Fruit fly (Drosophila melanogaster) whole organism: ENCODE results near the gene CG17350.

Experiments
- CG8478 ChIP-seq: fragments of >200 bp; optimal IDR thresholded peaks from 2 replicates; lab custom pipeline; 2018; ENCODE audit warnings: inconsistent platforms
- Dll ChIP-seq: fragments of >200 bp; optimal IDR thresholded peaks from 2 replicates; lab custom pipeline; 2017
- EcR ChIP-seq, 2 experiments: fragments of >200 bp; optimal IDR thresholded peaks; 2 replicates each; lab custom pipeline; 2017; ENCODE audit warnings: missing biosample characterization in 2 of 2, missing genetic modification characterization in 2 of 2, missing genetic modification reagents in 2 of 2
- pan ChIP-seq: fragments of >200 bp; optimal IDR thresholded peaks from 2 replicates; lab custom pipeline; 2017
- psq ChIP-seq: fragments of >200 bp; optimal IDR thresholded peaks from 2 replicates; lab custom pipeline; 2017
- usp ChIP-seq: fragments of >200 bp; optimal IDR thresholded peaks from 2 replicates; lab custom pipeline; 2017; ENCODE audit warnings: missing biosample characterization, missing genetic modification characterization, mixed read lengths

CG17350 gene

DNA sequence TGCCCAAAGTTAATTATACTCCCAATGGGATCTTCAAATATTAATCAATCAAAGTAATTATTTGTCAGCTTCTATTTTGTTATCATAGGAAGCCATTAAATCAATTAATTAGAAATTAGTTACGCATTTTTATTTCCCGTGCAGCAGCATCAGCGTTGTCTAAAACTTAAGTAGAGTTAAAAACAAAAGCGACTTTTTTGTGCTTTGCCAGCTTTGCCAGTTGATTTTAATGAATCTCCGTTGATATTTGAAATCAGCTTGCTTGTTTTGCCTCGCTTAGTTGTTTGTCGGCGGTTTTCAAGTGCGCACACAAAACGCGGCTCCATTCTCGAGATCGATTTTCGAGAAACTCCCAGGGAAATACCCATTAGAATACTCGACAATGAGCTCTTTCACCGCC lies at the start of gene CG17350:
CG17350 (plus strand) TSS at position 301 of the 400 bp plus-strand sequence.
- TF ChIP-seq usp (no peak), EcR (GFP tag; optimal IDR thresholded peaks at IDR 0.05; lab: Kevin White, UChicago) (no peak), Dll (lab: Kevin White, UChicago) (no peak), psq (lab: Kevin White, UChicago) (no peak), pan (lab: Kevin White, UChicago) (no peak), CG8478 (lab: Kevin White, UChicago) (no peak)

DNA sequence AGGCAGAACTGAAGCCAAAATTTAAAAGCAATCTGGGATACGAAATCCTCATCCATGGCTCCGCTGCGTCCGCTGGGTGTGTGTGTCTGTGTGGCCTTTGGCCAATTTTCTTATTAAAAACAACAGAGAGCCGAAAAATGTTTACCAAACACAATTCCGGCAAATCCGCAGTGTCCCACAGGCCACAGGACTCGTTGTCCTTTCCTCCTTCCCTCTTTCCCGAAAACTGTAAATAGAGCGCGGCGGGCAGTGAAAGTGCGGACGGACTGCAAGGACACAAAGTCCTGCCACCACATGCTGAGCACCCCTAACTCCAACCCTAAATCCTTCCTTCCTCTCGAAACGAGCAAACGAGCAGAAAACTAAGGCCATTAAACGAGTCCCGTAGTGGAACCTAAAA lies 46.8 kb upstream of the CG17350 start:
- TF ChIP-seq usp (no peak), EcR (GFP tag; optimal IDR thresholded peaks at IDR 0.05; lab: Kevin White, UChicago) (no peak), CG8478 (lab: Kevin White, UChicago) (no peak), psq (lab: Kevin White, UChicago) (no peak), Dll (lab: Kevin White, UChicago) (no peak), pan (lab: Kevin White, UChicago) (no peak)

DNA sequence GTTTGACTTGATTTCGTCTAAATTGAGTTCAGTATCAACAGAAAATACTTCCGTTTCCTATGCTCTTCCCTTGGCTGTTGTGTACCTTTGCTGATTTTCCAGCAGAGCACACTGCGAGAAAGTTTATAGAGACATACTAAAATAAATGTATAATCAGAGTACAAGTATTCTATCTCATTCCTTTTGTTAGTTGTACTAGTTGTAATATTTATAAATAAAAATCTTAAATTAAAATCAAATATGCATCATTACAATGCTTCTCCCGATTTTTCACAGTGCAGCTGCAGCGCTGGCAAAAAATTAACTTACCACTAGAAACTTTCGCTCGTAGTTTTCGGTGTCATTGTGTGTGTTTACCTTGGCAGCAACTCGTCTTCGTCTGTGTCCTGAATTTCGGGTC lies 45.7 kb upstream of the CG17350 start:
- no peak for TF ChIP-seq pan (lab: Kevin White, UChicago)
- no peak for TF ChIP-seq psq (lab: Kevin White, UChicago)
- no peak for TF ChIP-seq CG8478 (lab: Kevin White, UChicago)
- no peak for TF ChIP-seq EcR (GFP tag; optimal IDR thresholded peaks at IDR 0.05; lab: Kevin White, UChicago)
- TF ChIP-seq usp: no peak
- no peak for TF ChIP-seq Dll (lab: Kevin White, UChicago)

DNA sequence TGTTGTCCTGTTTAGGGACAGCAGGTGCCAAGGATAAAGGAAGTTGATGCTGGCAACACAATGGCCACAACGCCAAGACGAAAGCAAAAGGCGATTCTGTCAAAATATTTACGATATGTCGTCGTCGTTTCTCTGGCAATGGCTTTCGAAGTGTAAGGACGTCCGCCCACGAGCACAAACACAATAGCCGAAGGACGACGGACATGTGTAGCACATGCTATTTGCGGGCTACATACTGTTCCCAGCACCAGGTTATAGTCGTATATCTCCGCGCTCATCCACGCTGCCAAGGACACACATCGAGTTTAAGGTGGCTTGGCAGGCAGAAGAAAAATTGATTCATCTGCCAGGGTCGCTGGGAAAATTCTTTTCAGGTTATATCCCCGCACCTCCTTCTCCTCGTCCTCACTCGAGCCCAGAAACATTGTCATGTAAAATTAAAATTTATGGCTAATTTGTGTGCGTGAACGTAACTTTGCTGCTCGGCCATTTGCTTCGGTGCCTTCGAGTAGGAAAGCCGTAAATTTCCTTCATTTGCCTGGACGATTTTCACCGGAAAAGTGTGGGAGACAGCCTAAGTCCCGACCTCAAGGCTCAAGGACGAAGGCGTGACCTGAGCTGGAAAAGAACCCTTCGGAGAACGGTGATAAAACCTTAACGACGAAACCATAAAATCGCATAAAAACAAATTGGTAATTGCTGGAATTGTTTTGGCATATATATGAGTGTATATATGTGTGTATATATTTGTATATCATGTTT lies 42.6 kb upstream of the CG17350 start:
- TF ChIP-seq Dll (lab: Kevin White, UChicago): no peak
- no peak for TF ChIP-seq usp
- TF ChIP-seq psq (lab: Kevin White, UChicago): no peak

DNA sequence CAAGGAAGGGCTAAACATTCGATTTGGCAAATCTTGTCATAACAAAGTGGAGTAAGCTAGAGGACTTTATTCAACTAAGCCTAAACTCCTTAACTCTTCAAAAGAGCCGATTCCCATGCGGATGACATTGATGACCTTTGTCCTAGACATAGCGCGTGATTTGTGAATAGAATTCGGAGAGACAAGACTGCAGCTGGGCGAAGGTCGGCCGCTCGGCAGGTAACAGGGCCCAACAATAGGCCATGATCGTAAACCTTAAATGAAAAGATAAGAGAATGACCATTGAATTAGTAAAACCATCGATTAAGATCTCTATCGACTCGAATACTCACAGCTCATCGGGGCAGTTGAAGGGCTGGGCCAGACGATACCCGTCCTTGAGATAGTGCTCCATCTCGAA lies 41.7 kb upstream of the CG17350 start:
- TF ChIP-seq usp (no peak), psq (lab: Kevin White, UChicago) (no peak)

DNA sequence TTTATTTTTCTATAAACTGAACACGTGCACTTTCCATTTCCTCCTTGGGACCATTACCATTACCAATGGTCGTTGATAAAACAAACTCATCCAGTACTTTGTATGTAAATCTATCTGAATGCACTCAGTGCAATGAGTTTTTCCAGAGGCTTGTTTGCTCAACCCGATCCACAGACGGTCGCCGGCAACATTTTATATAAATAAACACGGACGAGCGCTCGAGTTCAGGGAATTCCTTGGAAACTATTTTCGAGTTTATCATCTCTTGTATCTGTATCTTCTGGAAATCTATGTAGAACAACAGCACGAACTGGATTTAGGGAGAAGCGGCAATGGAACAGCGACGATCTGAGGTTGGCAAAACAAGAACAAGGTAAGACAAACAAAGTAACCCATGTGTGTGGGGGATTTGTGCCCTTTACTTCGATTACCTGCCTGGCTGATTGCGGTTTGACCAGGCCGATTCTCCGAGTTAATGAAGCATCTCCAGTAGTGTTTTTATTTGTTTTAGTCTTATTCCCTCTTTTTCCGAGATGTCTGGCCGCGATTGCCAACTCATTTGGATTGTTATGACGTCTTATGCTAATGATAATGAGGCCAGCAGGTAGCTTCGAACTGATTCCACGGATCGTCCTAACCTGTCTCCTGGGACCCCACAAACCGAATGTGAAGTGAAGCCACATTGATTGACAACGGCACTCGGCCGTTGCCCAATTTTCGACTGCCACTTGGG lies 39.5 kb upstream of the CG17350 start:
- TF ChIP-seq psq (lab: Kevin White, UChicago) (no peak), usp (no peak), EcR (GFP tag; optimal IDR thresholded peaks at IDR 0.05; lab: Kevin White, UChicago) (no peak), Dll (lab: Kevin White, UChicago) (no peak), CG8478 (lab: Kevin White, UChicago) (no peak), pan (lab: Kevin White, UChicago) (no peak)

DNA sequence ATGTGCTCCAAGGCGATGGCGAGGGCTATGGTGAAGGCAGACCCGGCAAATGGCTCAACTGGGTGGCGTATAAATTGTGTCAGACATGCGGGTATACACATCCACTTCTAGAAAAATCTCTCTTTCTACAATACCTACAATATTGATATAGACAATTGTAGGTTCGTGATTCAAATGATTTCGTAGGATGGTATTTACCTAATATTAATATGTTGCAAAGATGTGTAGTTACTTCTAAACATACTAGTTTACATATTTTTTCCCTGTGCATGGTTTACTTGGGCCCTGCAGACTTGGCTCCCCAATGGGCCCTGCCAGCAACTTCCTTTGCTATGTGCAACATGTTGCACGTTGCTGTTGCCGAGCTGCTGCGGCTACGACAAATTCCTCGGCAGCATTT lies 38.7 kb upstream of the CG17350 start:
- no peak for TF ChIP-seq EcR (GFP tag; optimal IDR thresholded peaks at IDR 0.05; lab: Kevin White, UChicago)
- TF ChIP-seq CG8478 (lab: Kevin White, UChicago): no peak
- TF ChIP-seq pan (lab: Kevin White, UChicago): no peak

DNA sequence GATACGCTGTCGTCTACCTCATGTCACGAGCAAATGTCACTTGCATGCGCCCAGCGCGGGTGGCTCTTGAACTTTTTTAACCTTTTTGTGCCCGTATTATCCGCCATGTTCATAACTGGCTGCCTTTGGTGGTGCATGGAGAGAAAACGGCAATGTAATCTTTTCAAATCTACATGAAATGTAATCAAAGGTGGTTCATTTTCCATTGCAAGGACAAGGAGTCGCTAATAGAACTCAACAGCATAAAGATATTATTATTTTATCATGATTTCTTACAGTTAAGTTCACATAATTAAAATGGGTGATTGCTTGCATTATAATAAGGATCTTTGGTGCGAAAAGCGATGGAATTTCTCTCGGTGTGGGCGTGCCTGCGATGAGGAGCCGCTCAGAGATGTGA lies 38.0 kb upstream of the CG17350 start:
- TF ChIP-seq CG8478 (lab: Kevin White, UChicago) (no peak), pan (lab: Kevin White, UChicago) (no peak), Dll (lab: Kevin White, UChicago) (no peak), psq (lab: Kevin White, UChicago) (no peak), usp (no peak), EcR (GFP tag; optimal IDR thresholded peaks at IDR 0.05; lab: Kevin White, UChicago) (no peak)

DNA sequence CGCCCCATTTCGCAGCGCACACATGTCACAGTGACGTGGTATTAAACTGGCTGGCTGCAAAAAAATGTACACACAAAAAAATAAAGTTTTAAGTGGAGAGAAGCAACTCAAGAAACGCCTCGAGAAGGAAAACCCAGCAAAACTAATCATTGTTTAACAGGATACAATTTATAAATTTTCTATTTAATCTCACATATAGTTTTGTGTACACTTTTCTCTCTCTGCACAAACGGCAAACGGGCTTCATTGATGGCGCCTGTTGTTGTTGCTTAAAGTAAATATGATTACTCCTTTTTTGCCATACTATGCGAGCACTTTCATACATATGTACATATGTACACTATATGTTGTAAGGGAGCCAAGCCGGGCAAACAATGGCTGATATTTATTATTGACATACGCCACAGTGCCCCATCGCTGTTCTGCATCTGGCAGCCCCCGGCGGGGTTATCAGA lies 22.7 kb upstream of the CG17350 start:
- TF ChIP-seq CG8478 (lab: Kevin White, UChicago): no peak

DNA sequence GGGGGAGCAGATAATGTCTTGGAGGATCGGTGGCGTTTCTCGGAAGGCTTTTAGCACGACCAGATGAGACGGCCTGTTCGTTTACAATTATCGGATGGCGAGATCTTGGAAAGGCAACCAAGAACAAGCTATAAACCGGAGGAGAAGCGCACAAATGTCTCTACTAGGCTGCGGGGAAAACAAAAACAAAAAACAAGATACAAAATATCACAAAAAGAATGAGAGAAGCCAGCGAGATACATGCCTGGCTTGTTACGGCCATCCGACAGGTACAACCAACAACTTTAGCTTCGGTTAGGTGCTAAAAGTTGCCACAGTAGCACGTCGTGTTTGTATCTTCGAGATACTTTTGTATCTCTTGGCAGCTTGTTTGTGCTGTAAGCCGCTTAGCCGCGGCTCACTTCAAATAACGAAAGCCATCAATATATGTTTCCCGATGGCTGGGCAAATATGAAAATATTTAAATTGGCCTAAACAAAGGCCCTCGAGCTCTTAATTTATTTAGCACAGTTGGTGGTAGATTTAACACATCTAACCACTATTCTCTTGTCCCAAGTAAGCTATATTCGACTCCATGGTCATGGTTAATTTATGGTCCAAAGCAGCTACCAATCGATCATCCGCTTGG lies 20.8 kb upstream of the CG17350 start:
- TF ChIP-seq psq (lab: Kevin White, UChicago) (no peak), CG8478 (lab: Kevin White, UChicago) (no peak)

DNA sequence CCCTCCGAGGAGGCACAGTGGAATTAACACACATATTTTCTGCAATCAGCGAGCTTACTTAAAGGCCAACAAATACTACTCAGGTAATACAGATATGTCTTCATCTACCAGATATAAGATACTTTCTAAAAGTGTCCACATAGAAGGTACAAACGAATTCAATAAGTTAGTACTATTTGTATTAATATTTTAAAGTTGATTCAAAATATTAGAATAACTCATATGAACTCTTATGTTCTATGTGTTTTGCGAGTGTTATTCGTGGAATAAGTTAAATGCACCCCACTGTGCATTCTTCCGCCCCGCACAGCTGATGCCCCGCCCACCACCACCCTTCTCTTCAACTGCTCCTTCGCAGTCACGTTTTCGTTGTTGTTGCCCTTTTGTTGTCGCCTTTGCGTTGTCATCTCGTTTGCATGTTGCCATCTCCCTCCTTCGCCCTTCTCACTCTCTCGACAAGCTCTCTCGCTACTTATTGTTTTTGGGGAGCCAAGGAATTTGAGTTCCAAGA lies 19.0 kb upstream of the CG17350 start:
- no peak for TF ChIP-seq pan (lab: Kevin White, UChicago)
- TF ChIP-seq Dll (lab: Kevin White, UChicago): no peak
- TF ChIP-seq psq (lab: Kevin White, UChicago): no peak
- TF ChIP-seq usp: no peak
- TF ChIP-seq CG8478 (lab: Kevin White, UChicago): no peak
- TF ChIP-seq EcR (GFP tag; optimal IDR thresholded peaks at IDR 0.05; lab: Kevin White, UChicago): no peak

DNA sequence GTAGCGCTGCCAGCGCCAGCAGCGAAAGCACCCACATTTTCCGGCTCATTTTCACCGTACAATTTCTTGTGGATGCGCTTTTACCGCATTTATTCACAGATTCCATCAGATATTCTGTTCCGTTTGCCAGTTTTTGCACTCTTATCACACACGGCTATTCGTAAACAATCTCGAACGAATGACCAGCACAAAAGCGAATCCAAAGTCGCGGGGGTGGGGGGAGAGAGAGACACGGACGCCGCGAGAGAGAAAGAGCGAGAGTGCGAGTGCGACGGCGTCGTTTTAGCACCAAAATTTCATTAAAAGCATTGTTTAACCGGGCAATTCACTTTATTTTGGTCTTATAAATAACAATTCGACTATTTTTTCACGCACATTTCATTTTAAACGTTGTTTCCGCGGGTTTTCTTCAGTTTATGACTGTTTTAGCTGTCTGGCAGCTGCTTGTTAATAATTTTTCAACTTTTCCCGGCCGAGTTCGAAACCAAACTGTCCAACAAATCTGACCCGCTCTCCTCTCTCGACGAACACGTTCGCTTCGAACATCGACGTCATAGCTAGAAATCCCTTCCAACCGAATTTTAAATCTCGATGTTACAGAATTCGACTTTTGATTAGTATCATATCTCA lies 17.9 kb upstream of the CG17350 start, which contains the start of gene dnt:
dnt (minus strand) TSS at position 494 of the 630 bp plus-strand sequence.
- TF ChIP-seq CG8478 (lab: Kevin White, UChicago) (no peak), EcR (GFP tag; optimal IDR thresholded peaks at IDR 0.05; lab: Kevin White, UChicago) (no peak), psq (lab: Kevin White, UChicago) (no peak), pan (lab: Kevin White, UChicago) (no peak), Dll (lab: Kevin White, UChicago) (peak; percentile 15)
